Worm (Caenorhabditis elegans) whole organism, mixed stage, embryonic: ENCODE results near the gene clec-60.

Experiments
- M03D4.4 ChIP-seq: sonication (generic microtip); optimal IDR thresholded peaks from 2 replicates; lab custom pipeline; 2017; ENCODE audit warnings: mild to moderate bottlenecking, missing genetic modification characterization, missing compliant biosample characterization
- bed-3 ChIP-seq: fragments of 200-800 bp; sonication (Bioruptor generic); optimal IDR thresholded peaks from 3 replicates; lab custom pipeline; 2018; ENCODE audit warnings: mild to moderate bottlenecking, missing genetic modification characterization, moderate library complexity, missing compliant biosample characterization
- blmp-1 ChIP-seq: fragments of 150-350 bp; optimal IDR thresholded peaks from 2 replicates; lab custom pipeline; 2014; ENCODE audit warnings: missing biosample characterization, missing genetic modification characterization
- ceh-39 ChIP-seq: fragments of 150-350 bp; optimal IDR thresholded peaks from 2 replicates; lab custom pipeline; 2014; ENCODE audit warnings: missing biosample characterization, missing genetic modification characterization
- ceh-43 ChIP-seq: fragments of 200-800 bp; sonication (Bioruptor generic); optimal IDR thresholded peaks from 2 replicates; lab custom pipeline; 2018; ENCODE audit warnings: mild to moderate bottlenecking, missing genetic modification characterization, moderate library complexity, missing compliant biosample characterization
- ceh-83 ChIP-seq: fragments of 200-800 bp; sonication (Bioruptor generic); optimal IDR thresholded peaks from 2 replicates; lab custom pipeline; 2018; ENCODE audit warnings: mild to moderate bottlenecking, missing genetic modification characterization, missing compliant biosample characterization
- cnd-1 ChIP-seq: fragments of 200-800 bp; sonication (Bioruptor generic); optimal IDR thresholded peaks from 2 replicates; lab custom pipeline; 2018; ENCODE audit warnings: mild to moderate bottlenecking, missing genetic modification characterization, missing compliant biosample characterization
- drap-1 ChIP-seq: fragments of 200-800 bp; sonication (Bioruptor generic); optimal IDR thresholded peaks from 3 replicates; lab custom pipeline; 2018; ENCODE audit warnings: mild to moderate bottlenecking, missing genetic modification characterization, missing compliant biosample characterization
- elt-1 ChIP-seq: sonication (generic microtip); optimal IDR thresholded peaks from 2 replicates; lab custom pipeline; 2017; ENCODE audit warnings: missing genetic modification characterization, mild to moderate bottlenecking, missing compliant biosample characterization, antibody characterized with exemption, moderate library complexity, borderline replicate concordance; ENCODE audit not compliant: insufficient read depth
- elt-3 ChIP-seq: fragments of 150-350 bp; optimal IDR thresholded peaks from 2 replicates; lab custom pipeline; 2014; ENCODE audit warnings: missing biosample characterization, missing genetic modification characterization
- flh-1 ChIP-seq: fragments of 200-800 bp; sonication (Bioruptor generic); optimal IDR thresholded peaks from 2 replicates; lab custom pipeline; 2018; ENCODE audit warnings: mild to moderate bottlenecking, missing genetic modification characterization, moderate library complexity, missing compliant biosample characterization
- ham-2 ChIP-seq: fragments of 200-800 bp; sonication (Bioruptor generic); optimal IDR thresholded peaks from 2 replicates; lab custom pipeline; 2018; ENCODE audit warnings: mild to moderate bottlenecking, missing genetic modification characterization, missing compliant biosample characterization
- hlh-1 ChIP-seq: fragments of 150-350 bp; optimal IDR thresholded peaks from 2 replicates; lab custom pipeline; 2014; ENCODE audit warnings: missing biosample characterization, missing genetic modification reagents, missing genetic modification characterization
- lin-13 ChIP-seq: fragments of 150-350 bp; optimal IDR thresholded peaks from 2 replicates; lab custom pipeline; 2014; ENCODE audit warnings: missing biosample characterization, missing genetic modification characterization
- lin-32 ChIP-seq: fragments of 200-800 bp; sonication (Bioruptor generic); optimal IDR thresholded peaks from 2 replicates; lab custom pipeline; 2018; ENCODE audit warnings: mild to moderate bottlenecking, missing genetic modification characterization, missing compliant biosample characterization
- lsy-2 ChIP-seq: fragments of 150-350 bp; optimal IDR thresholded peaks from 2 replicates; lab custom pipeline; 2014; ENCODE audit warnings: missing biosample characterization, missing genetic modification characterization
- mep-1 ChIP-seq: fragments of 150-350 bp; optimal IDR thresholded peaks from 2 replicates; lab custom pipeline; 2017; ENCODE audit warnings: missing biosample characterization, missing genetic modification reagents, missing genetic modification characterization, inconsistent platforms
- mls-2 ChIP-seq: sonication (generic microtip); optimal IDR thresholded peaks from 2 replicates; lab custom pipeline; 2016; ENCODE audit warnings: mild to moderate bottlenecking, missing genetic modification characterization, moderate library complexity, missing compliant biosample characterization
- nhr-2 ChIP-seq: fragments of 150-350 bp; optimal IDR thresholded peaks from 2 replicates; lab custom pipeline; 2014; ENCODE audit warnings: missing biosample characterization, missing genetic modification characterization
- nhr-28 ChIP-seq: fragments of 150-350 bp; optimal IDR thresholded peaks from 2 replicates; lab custom pipeline; 2014; ENCODE audit warnings: missing biosample characterization, missing genetic modification characterization
- nhr-76 ChIP-seq: sonication (generic microtip); optimal IDR thresholded peaks from 2 replicates; lab custom pipeline; 2017; ENCODE audit warnings: missing biosample characterization, missing genetic modification characterization
- pha-4 ChIP-seq: fragments of 150-350 bp; optimal IDR thresholded peaks from 2 replicates; lab custom pipeline; 2018; ENCODE audit warnings: missing biosample characterization, missing genetic modification reagents, missing genetic modification characterization
- sem-2 ChIP-seq: fragments of 200-800 bp; sonication (Bioruptor generic); optimal IDR thresholded peaks from 2 replicates; lab custom pipeline; 2018; ENCODE audit warnings: mild to moderate bottlenecking, missing genetic modification characterization, missing compliant biosample characterization
- sptf-1 ChIP-seq: sonication (generic microtip); optimal IDR thresholded peaks from 2 replicates; lab custom pipeline; 2017; ENCODE audit warnings: mild to moderate bottlenecking, missing genetic modification characterization, moderate library complexity, missing compliant biosample characterization
- tbx-8 ChIP-seq: fragments of 200-800 bp; sonication (Bioruptor generic); optimal IDR thresholded peaks from 2 replicates; lab custom pipeline; 2018; ENCODE audit warnings: mild to moderate bottlenecking, missing genetic modification characterization, moderate library complexity, missing compliant biosample characterization
- unc-120 ChIP-seq: sonication (generic microtip); optimal IDR thresholded peaks from 2 replicates; lab custom pipeline; 2017; ENCODE audit warnings: missing genetic modification characterization, missing compliant biosample characterization; ENCODE audit not compliant: poor library complexity, severe bottlenecking
- unc-39 ChIP-seq: fragments of 150-350 bp; optimal IDR thresholded peaks from 2 replicates; lab custom pipeline; 2014; ENCODE audit warnings: missing biosample characterization, missing genetic modification characterization
- unc-62 ChIP-seq: fragments of 150-350 bp; optimal IDR thresholded peaks from 2 replicates; lab custom pipeline; 2014; ENCODE audit warnings: missing biosample characterization, missing genetic modification reagents, missing genetic modification characterization
- zip-8 ChIP-seq: fragments of 150-350 bp; optimal IDR thresholded peaks from 2 replicates; lab custom pipeline; 2014; ENCODE audit warnings: missing biosample characterization, missing genetic modification characterization

clec-60 gene

ce11 chrII:10446814-10447213, 34.9 kb downstream of the clec-60 start:
- no peak for TF ChIP-seq blmp-1 (tag; lab: Kevin White, UChicago)
- TF ChIP-seq sem-2 (GFP tag; lab: Kevin White, UChicago): no peak
- no peak for TF ChIP-seq unc-62 (GFP tag; lab: Kevin White, UChicago)
- no peak for TF ChIP-seq drap-1 (GFP tag; lab: Kevin White, UChicago)
- TF ChIP-seq nhr-28 (tag; lab: Kevin White, UChicago): no peak
- TF ChIP-seq M03D4.4 (tag; lab: Kevin White, UChicago): no peak
- no peak for TF ChIP-seq unc-39 (tag; lab: Kevin White, UChicago)
- TF ChIP-seq unc-120 (tag; lab: Kevin White, UChicago): no peak
- no peak for TF ChIP-seq lin-13 (tag; lab: Kevin White, UChicago)
- no peak for TF ChIP-seq nhr-2 (tag; lab: Kevin White, UChicago)
- no peak for TF ChIP-seq elt-3 (tag; lab: Kevin White, UChicago)
- no peak for TF ChIP-seq elt-1 (tag; lab: Kevin White, UChicago)
- no peak for TF ChIP-seq tbx-8 (GFP tag; lab: Kevin White, UChicago)
- no peak for TF ChIP-seq mep-1 (tag; lab: Kevin White, UChicago)
- no peak for TF ChIP-seq pha-4 (tag; lab: Kevin White, UChicago)
- TF ChIP-seq, all 35 proteins: peak for 0

DNA sequence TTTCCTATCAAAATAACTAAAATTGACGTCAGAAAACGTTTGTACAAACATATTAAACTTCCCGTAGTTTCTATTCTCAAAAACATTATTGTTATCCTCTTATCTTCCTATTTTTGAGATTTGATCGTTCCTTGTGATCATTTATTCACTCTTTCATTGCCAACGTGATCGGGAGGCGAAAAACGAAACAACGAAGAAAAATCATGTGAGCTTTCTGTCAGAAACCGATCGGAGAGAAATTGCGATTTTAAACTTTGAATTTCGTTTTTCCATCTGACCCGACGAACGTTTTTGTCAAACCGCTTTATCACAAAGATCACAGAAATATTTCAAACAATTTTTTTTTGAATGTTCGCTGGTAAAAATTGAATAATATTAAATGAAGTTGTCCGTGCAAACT, 35.4 kb downstream of the clec-60 start:
- no peak for TF ChIP-seq flh-1
- no peak for TF ChIP-seq hlh-1 (tag; lab: Kevin White, UChicago)
- TF ChIP-seq cnd-1 (tag; lab: Kevin White, UChicago): no peak
- TF ChIP-seq ham-2 (GFP tag; lab: Kevin White, UChicago): no peak
- no peak for TF ChIP-seq lsy-2 (tag; lab: Kevin White, UChicago)
- no peak for TF ChIP-seq ceh-83 (GFP tag; lab: Kevin White, UChicago)
- TF ChIP-seq nhr-28 (tag; lab: Kevin White, UChicago): no peak
- no peak for TF ChIP-seq elt-3 (tag; lab: Kevin White, UChicago)
- no peak for TF ChIP-seq ceh-43 (GFP tag; lab: Kevin White, UChicago)
- TF ChIP-seq ceh-39: no peak
- no peak for TF ChIP-seq bed-3
- TF ChIP-seq sem-2 (GFP tag; lab: Kevin White, UChicago): no peak
- no peak for TF ChIP-seq sptf-1 (tag; lab: Kevin White, UChicago)
- TF ChIP-seq pha-4 (tag; lab: Kevin White, UChicago): no peak
- no peak for TF ChIP-seq unc-39 (tag; lab: Kevin White, UChicago)
- TF ChIP-seq mls-2 (tag; lab: Kevin White, UChicago): no peak

- TF ChIP-seq hlh-1 (tag; lab: Kevin White, UChicago): no peak
- TF ChIP-seq ceh-43 (GFP tag; lab: Kevin White, UChicago): no peak
- no peak for TF ChIP-seq cnd-1 (tag; lab: Kevin White, UChicago)
- TF ChIP-seq lin-32 (GFP tag; lab: Kevin White, UChicago): no peak
- no peak for TF ChIP-seq unc-62 (GFP tag; lab: Kevin White, UChicago)
- TF ChIP-seq elt-1 (tag; lab: Kevin White, UChicago): no peak
- TF ChIP-seq flh-1: no peak
Observed at ce11 chrII:10445738-10446137, 35.9 kb downstream of the clec-60 start.

- TF ChIP-seq lsy-2 (tag; lab: Kevin White, UChicago): peak; percentile 77
- TF ChIP-seq ceh-39: no peak
Observed at ce11 chrII:10444971-10445707, 36.5 kb downstream of the clec-60 start.

DNA sequence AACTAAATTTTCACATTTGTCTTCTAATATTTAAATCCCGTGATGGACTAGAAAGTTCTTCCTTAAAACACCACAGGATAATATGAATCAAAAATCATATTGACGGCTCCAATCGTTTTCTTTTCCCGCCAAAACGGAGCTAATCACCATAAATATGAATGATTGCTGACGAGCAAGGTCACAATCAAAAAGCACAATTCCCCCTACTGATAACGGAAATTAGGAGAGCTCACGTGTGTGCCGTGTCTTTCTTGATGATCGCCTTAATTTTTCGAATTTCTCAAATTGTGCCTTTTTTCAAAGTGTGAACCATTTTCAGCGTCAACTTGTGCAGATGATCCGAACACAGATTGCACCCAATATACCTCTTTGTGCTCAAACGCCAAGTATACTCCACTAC, 37.8 kb downstream of the clec-60 start:
- no peak for TF ChIP-seq bed-3
- TF ChIP-seq unc-62 (GFP tag; lab: Kevin White, UChicago): no peak
- TF ChIP-seq mls-2 (tag; lab: Kevin White, UChicago): no peak
- TF ChIP-seq nhr-76 (tag; lab: Kevin White, UChicago): no peak
- TF ChIP-seq zip-8: no peak
- TF ChIP-seq lin-32 (GFP tag; lab: Kevin White, UChicago): no peak
- TF ChIP-seq nhr-2 (tag; lab: Kevin White, UChicago): no peak
- TF ChIP-seq nhr-28 (tag; lab: Kevin White, UChicago): no peak
- no peak for TF ChIP-seq mep-1 (tag; lab: Kevin White, UChicago)
- TF ChIP-seq elt-1 (tag; lab: Kevin White, UChicago): no peak
- no peak for TF ChIP-seq drap-1 (GFP tag; lab: Kevin White, UChicago)
- no peak for TF ChIP-seq tbx-8 (GFP tag; lab: Kevin White, UChicago)
- TF ChIP-seq lin-13 (tag; lab: Kevin White, UChicago): no peak
